Worm (Caenorhabditis elegans): Measurements from ENCODE around the gene hacl-1.

DNA sequence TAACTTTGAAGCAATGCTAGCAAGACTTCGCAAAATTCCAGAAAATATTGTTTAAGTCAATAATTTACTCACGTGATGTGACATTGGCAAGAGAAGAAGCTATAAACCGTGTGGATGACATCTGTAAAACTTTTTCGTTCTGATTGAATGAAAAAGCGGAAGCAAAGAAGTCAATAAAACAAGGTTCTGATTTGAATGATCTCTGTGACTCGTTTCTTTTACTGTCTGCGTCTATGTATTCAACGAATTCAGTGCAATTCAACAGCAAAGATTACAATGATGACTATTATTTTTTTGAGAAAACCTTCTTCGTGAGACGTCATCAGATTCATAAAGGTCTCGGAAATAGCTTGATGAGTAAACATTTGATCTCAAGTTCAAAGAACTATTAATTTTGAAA lies at the start of gene hacl-1:
- TF ChIP-seq W03F9.2 (tag; optimal IDR thresholded peaks at IDR 0.05) (no peak), him-1 (tag; optimal IDR thresholded peaks at IDR 0.05) (no peak)

Data from whole organism, L4/young adult.